Worm (Caenorhabditis elegans): Measurements from ENCODE around the gene F29B9.11.

The F29B9.11 gene

DNA sequence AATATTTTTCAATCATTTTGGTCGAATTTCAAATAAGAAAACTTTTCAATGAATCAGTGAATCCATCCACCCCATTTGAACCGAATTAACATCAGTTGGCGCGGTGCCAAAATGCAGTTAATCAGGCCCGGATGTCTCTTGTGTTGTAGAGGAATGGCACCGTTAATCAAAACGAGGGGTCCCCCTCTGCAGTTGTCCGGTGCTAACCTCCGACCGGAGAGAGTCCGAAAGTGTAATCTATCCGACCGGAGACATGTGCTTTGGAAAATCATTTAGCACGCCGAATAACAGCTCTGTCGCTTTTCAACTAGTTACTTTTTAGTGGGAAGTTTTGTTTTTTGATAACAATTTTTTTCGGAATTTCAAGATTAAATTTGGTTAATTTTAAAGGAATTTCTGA lies 14.8 kb downstream of the F29B9.11 start:
- TF ChIP-seq Y22D7AL.16 (tag; optimal IDR thresholded peaks at IDR 0.05): no peak
- TF ChIP-seq fkh-10 (GFP tag; optimal IDR thresholded peaks at IDR 0.05): no peak
- no peak for TF ChIP-seq rnt-1 (tag; optimal IDR thresholded peaks at IDR 0.05)
- no peak for TF ChIP-seq ama-1 (optimal IDR thresholded peaks at IDR 0.05)
- no peak for TF ChIP-seq ceh-18 (tag; optimal IDR thresholded peaks at IDR 0.05)

DNA sequence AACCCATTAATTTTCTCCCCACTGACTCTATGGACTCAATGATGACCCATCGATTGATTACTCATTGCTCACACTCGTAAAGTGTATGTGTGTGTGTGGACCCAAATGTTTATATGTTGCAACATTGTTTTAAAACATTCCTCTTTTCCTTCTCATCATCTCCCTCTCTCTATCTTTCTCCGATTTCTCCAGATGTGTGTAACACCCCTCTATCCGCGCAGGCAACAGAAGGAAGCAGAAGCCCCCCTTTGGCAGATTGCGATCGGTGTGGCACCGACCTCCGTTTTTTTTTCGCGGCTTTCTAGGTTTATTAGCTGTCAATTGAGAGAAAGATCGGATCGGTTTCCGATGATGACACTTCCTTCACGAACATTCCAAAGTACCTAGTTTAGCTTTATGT lies 16.4 kb downstream of the F29B9.11 start:
- TF ChIP-seq ceh-22 (tag; optimal IDR thresholded peaks at IDR 0.05) (no peak), ceh-6 (GFP tag; optimal IDR thresholded peaks at IDR 0.05) (no peak), sdc-2 (tag; optimal IDR thresholded peaks at IDR 0.05) (no peak), sox-4 (tag; optimal IDR thresholded peaks at IDR 0.05) (no peak), sox-2 (GFP tag; IDR thresholded peaks at IDR 0.05) (no peak), dve-1 (tag; optimal IDR thresholded peaks at IDR 0.05) (no peak), ceh-2 (tag; optimal IDR thresholded peaks at IDR 0.05) (no peak), ceh-19 (GFP tag; optimal IDR thresholded peaks at IDR 0.05) (no peak), nfya-1 (tag; optimal IDR thresholded peaks at IDR 0.05) (no peak), rnt-1 (tag; optimal IDR thresholded peaks at IDR 0.05) (no peak), eyg-1 (tag; optimal IDR thresholded peaks at IDR 0.05) (no peak), syd-9 (tag; optimal IDR thresholded peaks at IDR 0.05) (no peak), pat-9 (tag; optimal IDR thresholded peaks at IDR 0.05) (no peak), odd-2 (tag; optimal IDR thresholded peaks at IDR 0.05) (no peak)

- TF ChIP-seq pha-2 (tag; optimal IDR thresholded peaks at IDR 0.05) (no peak), elt-4 (tag; optimal IDR thresholded peaks at IDR 0.05) (no peak), ceh-24 (tag; optimal IDR thresholded peaks at IDR 0.05) (no peak), lin-11 (tag; optimal IDR thresholded peaks at IDR 0.05) (no peak), ceh-45 (GFP tag; IDR thresholded peaks at IDR 0.05) (no peak), ceh-14 (tag; optimal IDR thresholded peaks at IDR 0.05) (no peak), pqm-1 (tag; optimal IDR thresholded peaks at IDR 0.05) (no peak), unc-3 (GFP tag; conservative IDR thresholded peaks at IDR 0.05) (no peak), unc-3 (tag; optimal IDR thresholded peaks at IDR 0.05) (no peak)
These were observed 19.1 kb downstream of the F29B9.11 start for ce11 chrIV:4640941-4641340.

ce11 chrIV:4639352-4639751 lies 20.6 kb downstream of the F29B9.11 start:
- no peak for TF ChIP-seq ceh-31 (tag; optimal IDR thresholded peaks at IDR 0.05)
- TF ChIP-seq ceh-9 (tag; optimal IDR thresholded peaks at IDR 0.05): no peak
- TF ChIP-seq T23F11.4 (GFP tag; optimal IDR thresholded peaks at IDR 0.05): no peak
- TF ChIP-seq Y22D7AL.16 (tag; optimal IDR thresholded peaks at IDR 0.05): no peak
- no peak for TF ChIP-seq ref-2 (tag; optimal IDR thresholded peaks at IDR 0.05)
- no peak for TF ChIP-seq ceh-2 (tag; optimal IDR thresholded peaks at IDR 0.05)
- TF ChIP-seq odd-2 (tag; optimal IDR thresholded peaks at IDR 0.05): no peak
- TF ChIP-seq lin-11 (tag; optimal IDR thresholded peaks at IDR 0.05): no peak
- no peak for TF ChIP-seq ceh-19 (GFP tag; optimal IDR thresholded peaks at IDR 0.05)
- TF ChIP-seq madf-2 (tag; optimal IDR thresholded peaks at IDR 0.05): no peak
- TF ChIP-seq C08G9.2 (tag; optimal IDR thresholded peaks at IDR 0.05): no peak
- TF ChIP-seq nhr-232 (tag; optimal IDR thresholded peaks at IDR 0.05): no peak

DNA sequence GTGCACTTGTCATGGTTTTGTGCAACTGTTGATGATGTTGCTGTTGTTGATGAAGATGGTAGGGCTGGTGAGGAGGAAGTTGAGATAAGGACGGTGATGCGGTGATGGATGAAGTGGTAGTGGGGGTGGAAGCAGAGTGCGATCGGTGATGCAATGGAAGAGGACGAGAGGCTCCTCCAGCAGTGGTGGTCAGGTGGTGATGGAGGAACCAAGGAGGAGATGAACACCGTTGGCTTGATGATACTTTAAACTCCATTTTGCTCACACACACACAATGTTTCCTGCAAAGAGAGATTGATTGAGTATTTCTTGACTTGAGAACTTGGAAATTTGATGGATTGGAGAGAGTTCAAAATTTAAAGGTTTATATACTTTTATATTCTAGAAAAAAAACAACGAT lies 22.2 kb downstream of the F29B9.11 start, which contains the start of gene F19C7.8:
TSS of gene F19C7.8 (minus strand) at position 256 of the 400 bp plus-strand sequence.
- TF ChIP-seq unc-55 (GFP tag; optimal IDR thresholded peaks at IDR 0.05) (peak; percentile 44), nhr-232 (tag; optimal IDR thresholded peaks at IDR 0.05) (no peak), eyg-1 (tag; optimal IDR thresholded peaks at IDR 0.05) (no peak)
